Fruit fly (Drosophila melanogaster) ovary, adult (tissue): ENCODE results near the gene Acn.
A peak's percentile ranks its signal among the peaks of the same experiment; 100 is the strongest.

Source experiments
- CG17801 ChIP-seq: fragments of 200-800 bp; optimal IDR thresholded peaks from 2 replicates; lab custom pipeline; 2019; ENCODE audit warnings: missing biosample characterization, mild to moderate bottlenecking, missing genetic modification characterization, moderate library complexity; ENCODE audit not compliant: partially characterized antibody

Gene Acn

DNA sequence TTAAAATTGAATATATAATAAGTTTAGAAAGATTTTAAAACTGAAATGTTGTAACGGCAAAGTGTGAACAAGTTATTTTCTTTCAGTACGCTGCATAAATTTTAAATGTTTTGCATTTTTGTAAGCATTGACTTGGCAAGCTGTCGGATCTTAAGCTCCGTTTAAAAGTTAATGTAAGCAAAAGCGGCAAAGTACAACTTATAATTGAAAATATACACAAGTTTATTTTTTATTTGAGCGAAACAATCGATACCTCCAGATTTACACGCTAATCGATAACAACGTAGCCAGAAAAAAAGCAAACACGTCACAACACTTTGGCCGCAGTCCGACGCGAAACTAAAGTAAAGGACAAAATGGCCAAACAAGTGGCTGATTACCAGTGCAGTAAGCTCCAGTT lies 3.6 kb upstream of the Acn start, which contains the start of gene Catsup:
Gene Catsup, plus strand, starts transcription at position 273 of the 400 bp plus-strand sequence.
- peak; percentile 2 for TF ChIP-seq CG17801 (GFP tag; lab: Kevin White, UChicago)

DNA sequence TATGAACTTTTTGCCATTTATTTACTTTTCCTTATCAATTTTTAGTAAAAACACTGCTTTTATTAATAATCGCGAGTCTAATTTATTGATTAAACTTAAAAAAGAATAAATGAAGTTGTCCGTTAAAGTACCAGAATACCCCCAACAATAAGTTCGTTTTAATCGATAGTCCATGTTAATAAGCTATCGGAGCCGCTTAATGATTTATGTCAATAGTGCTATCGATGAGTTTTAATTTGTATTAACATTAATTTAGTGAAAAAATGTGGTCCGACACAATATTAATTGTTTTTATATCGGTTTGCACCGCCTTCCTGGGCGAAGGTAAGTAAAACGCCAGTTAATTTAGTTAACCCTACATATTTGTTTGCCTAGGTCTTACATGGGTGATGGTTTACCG lies 3.8 kb downstream of the Acn start, which contains the start of gene CG10470:
Gene CG10470, plus strand, starts transcription at position 165 of the 400 bp plus-strand sequence.
- peak; percentile 26 for TF ChIP-seq CG17801 (GFP tag; lab: Kevin White, UChicago)

DNA sequence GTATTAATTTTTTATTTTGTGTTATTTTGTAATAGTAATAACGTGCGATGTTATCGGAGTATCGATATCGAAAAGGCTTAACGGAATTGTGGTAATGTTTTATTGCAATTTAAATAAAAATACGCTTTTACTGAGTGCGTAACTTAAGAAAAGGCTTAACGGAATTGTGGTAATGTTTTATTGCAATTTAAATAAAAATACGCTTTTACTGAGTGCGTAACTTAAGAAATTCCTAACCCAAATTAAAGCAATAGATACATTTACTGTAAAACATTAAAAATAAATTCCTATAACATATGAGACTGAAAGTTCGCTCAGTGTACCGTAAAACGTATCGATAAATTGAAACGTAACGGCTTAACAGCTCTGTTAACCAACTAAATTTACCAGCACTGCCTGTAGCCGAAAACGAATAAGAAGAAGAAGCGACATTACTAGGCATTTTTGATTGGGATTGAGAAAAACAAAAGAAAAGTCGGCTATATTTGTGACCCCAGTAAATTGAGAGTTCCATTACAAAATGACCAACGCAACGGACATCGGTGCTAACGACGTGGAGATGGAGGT lies 6.5 kb downstream of the Acn start, which contains the start of gene Rpn3:
Gene Rpn3, plus strand, starts transcription at position 257 of the 567 bp plus-strand sequence.
- TF ChIP-seq CG17801 (GFP tag; lab: Kevin White, UChicago), result peak; percentile 84

DNA sequence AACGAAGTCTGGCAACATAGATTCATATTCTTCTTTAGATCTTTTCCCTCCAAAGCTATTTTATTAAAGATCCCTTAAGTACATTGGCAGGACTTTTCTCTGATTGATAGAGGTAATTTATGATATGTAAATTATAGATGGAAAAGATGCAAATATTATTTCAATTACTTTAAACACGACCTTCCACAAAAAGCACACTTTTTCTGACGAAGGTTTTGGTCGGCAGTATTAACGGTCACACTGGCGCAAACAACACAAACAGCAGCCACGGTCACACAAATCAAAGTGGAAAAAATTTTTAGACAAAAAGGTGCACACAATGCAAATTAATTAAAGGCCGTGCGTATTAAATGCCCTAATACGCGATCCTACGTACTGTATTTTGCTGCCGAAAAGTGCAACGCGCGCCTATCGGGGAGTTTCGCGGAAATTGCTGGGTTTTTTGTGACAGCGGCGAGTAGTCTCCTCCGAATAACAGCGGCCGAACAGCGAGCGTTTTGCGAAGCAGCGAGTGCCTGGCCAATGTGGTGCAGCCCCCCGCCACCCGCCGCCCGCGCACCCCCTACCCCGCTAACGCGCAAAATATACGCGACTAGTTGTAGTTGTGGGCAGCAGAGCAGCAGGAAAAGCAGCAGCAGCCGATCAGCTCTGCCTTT lies 8.8 kb downstream of the Acn start, which contains the start of gene CG10492:
Gene CG10492, plus strand, starts transcription at position 219 of the 656 bp plus-strand sequence.
- no peak for TF ChIP-seq CG17801 (GFP tag; lab: Kevin White, UChicago)

DNA sequence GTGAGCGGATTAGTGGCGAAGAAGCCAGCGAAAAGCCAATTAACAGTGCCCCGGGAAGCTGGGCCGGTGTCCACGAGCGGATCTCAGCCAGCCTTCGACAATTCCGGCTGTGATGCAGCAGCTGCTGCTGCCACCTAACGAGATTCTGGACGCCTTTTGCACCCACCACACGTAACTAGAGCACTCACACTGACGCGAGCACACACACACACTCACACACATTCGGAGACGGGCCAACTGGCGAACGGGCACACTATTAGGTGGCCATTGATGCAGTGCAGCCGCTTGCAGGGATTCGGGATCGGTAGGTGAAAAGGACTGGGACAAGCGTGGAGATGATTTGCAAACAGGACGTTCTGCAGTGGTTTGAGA lies 9.3 kb downstream of the Acn start:
- no peak for TF ChIP-seq CG17801 (GFP tag; lab: Kevin White, UChicago)

DNA sequence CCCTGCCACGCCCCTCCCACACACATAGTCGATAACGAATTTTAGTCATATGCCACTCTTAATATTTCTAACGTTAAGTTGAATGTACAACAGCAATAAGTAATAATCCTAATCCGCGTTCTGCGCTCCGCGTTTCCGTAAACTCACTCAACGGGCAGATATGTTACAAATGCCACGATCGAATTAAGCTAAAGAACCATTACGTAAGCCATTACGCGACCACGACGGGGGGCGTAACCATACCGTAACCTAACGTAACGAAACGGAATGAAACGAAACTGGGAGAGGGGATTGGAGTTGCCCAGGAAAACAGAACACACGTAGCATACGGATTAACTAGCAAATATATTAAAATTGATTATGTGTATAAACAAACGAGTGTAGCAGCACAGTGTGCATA lies 12.6 kb downstream of the Acn start:
- no peak for TF ChIP-seq CG17801 (GFP tag; lab: Kevin White, UChicago)

DNA sequence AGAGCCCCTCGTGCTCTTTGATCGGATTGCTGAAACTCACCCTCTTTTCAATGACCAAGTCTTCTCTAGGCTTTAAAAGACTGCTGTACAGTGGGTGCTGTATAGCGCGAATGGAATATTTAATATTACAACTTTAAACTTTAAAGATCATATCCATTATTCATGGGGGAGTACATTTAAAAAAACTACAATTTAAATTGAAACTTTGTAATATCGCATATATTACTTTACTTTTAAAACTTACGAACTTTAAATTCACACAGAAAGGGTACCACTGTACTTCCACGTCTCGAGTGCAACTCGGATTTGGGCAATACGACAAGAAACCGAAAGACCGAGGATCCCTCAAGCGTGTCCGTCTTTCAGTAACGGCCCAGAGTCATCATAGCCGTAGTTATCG lies 13.8 kb downstream of the Acn start, which contains the start of gene Phlpp:
Gene Phlpp, plus strand, starts transcription at position 214 of the 400 bp plus-strand sequence.
- TF ChIP-seq CG17801 (GFP tag; lab: Kevin White, UChicago), result no peak

DNA sequence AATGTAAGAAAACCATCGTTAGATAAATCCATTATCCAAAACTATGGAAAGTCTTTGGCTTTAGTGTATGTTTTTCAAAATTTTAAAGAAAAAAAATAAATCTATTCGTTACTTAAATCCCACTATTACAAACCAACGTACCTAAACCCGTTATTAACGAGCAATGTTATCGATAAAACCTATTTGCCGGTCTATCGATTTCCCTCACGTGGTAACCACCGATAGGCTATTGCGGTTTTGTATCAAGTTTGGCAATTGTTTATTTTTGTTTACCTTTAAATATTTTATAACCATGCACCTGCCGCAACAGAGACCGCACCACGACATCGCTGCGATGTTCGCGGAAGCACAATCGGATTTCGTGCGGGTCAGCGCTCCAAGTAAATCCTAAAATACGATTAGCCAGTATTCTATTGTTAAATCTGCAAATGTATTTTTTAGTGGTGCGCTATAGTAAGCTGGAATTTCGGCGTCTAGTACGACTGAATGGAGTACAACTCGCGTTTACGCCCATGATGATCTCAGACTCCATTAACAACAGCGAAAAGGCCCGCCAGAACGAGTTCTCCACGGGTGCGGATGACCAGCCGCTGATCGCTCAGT lies 18.0 kb downstream of the Acn start, which contains the start of gene Dus4:
Gene Dus4, plus strand, starts transcription at position 206 of the 603 bp plus-strand sequence.
- no peak for TF ChIP-seq CG17801 (GFP tag; lab: Kevin White, UChicago)

DNA sequence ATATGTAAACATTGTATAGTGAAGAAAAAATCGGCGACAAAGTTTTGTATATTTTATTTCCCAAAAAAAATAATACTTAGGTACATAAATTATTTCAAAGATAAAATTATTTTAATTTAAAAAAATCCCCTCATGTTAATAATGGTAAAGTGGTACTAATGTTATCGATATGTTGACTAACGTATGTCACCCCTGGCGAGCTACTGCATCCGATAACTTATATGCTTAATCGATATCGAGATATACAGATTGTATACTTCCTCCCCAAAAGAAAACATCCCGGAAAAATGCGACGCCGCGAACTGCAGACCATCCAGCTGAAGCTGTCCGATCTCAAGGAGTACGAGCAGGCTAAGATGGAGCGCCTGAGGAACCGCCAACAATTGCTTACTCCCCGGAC lies 19.6 kb downstream of the Acn start, which contains the start of gene CG17343:
Gene CG17343, plus strand, starts transcription at position 224 of the 400 bp plus-strand sequence.
- peak; percentile 13 for TF ChIP-seq CG17801 (GFP tag; lab: Kevin White, UChicago)

DNA sequence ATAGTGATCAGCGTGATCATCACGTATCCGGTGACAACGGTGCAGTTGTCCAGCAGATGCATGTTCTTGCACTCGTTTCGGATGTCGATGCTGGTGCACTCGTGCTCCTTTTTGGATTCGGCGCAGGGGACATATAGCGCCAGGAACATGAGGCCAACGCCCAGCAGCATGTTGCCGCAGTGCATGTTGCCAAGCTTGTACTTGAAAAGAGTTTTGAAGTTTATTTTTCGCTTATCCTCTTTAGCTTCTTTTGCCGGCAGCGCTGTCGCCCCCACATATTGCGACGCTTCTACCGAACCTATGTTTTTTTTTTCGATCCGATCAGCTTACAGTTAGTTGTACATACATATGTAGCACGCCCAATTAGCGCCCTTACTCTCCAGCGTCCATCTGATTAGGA lies 23.2 kb downstream of the Acn start:
- no peak for TF ChIP-seq CG17801 (GFP tag; lab: Kevin White, UChicago)

DNA sequence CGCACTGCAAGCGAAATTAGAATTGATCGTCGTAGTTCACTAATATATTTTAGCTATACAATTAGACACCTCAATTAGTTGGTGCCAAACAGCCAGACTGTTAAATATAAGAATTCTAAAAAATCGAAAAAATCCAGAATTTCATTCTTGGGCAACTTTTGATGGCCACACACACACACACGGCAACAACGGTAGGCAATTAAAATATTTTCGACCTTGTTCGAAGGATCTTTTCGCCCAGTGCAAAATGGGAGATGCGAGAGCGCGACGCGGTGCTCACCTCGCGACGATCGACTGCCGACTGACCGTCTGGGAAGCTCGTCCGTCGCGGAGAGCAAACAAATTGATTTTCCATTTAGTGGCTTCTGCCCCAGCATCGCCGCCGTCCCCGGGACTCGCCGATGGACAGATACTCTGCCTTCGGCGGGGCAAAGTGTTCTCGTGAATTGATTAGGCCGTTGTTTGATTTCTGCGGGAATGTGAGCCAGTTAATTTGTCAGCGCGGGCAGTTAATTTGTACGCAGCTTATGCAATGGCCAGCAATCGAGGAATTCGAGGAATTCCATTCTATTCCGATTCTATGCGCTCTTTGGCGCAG lies 24.5 kb downstream of the Acn start, which contains the start of gene CG10702:
Gene CG10702, minus strand, starts transcription at position 304 of the 598 bp plus-strand sequence.
- TF ChIP-seq CG17801 (GFP tag; lab: Kevin White, UChicago), result no peak

DNA sequence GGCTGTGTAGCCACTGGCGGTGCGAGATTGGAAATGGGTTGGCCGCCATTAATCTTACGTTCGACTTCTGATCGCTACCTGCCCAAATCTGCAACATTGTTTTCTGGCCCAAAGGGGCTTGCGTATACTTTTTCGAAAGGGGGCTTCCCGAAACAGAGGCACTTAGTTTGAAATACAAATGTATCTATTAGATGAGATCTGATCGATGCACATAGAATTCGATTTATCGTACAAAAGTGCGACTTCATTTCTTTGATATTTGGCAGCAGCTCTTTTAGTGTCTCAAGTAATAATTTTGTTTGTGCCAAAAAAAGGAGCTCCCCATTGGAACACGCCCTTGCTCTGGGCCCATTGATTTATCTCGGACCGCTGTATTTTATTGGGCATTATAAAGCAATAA lies 26.6 kb downstream of the Acn start:
- no peak for TF ChIP-seq CG17801 (GFP tag; lab: Kevin White, UChicago)

DNA sequence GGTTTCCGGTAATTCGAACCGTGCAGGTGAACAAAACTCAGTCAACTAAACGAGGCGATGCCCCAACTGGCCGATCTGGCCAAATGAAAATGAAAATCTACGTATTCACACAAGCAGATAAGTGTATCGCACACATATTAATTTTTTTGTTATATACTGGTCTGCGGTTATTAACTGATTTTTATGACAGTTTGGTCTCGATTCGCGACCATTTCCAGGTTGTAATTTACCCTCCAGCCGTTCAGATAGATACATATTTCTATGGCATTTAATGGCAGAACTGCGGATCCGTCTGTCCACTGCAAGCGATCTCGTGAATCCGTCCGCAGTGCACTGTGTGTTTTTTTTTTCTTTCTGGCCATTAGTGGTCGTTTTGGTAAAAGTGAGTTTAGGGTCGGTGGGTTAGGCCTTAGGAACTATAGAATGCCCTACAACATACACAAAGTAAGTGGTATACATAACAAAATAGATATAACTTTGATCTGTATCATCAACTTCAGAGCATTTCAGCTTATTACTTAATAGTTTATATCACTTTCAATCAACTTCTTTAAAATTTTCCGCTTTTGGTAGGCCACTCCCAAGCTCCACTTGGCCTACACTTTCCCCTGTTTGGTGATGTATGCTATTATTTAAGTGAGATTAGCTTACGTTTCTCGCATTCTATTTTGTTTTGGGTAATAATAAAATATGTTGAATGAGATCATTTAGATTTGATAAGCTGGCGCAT lies 29.1 kb downstream of the Acn start, which contains the start of gene CG17572:
Gene CG17572, minus strand, starts transcription at position 51 of the 730 bp plus-strand sequence.
- no peak for TF ChIP-seq CG17801 (GFP tag; lab: Kevin White, UChicago)

DNA sequence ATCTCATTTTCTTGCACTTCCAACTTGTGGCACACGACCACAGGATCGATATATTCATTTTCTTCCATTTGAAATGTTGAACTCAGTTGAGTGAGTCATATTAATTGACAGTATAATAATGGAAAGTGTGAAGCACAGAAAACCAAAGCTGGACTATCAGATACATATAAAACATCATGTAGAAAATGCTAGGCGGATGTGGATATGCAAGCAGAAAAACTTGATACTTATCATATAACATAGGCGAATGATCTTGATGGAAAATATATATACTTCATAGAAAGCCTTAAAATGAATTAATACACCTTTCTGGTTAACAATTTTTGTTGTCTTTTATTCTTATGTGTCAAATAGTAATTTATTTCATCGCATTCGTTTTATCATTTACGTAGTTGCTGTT lies 33.8 kb downstream of the Acn start, which contains the start of gene CG10700:
Gene CG10700, minus strand, starts transcription at position 101 of the 400 bp plus-strand sequence.
- no peak for TF ChIP-seq CG17801 (GFP tag; lab: Kevin White, UChicago)
